Worm (Caenorhabditis elegans) whole organism, midembryonic: Measurements from ENCODE around the gene K02E7.1.

Experiments
- T22C8.4 ChIP-seq: fragments of 200-800 bp; sonication (Bioruptor generic); IDR thresholded peaks from 2 replicates; pipeline ENCODE4 v1.3.6; 2022; ENCODE audit warnings: missing genetic modification characterization, missing compliant biosample characterization
- cog-1 ChIP-seq: sonication (generic microtip); optimal IDR thresholded peaks from 2 replicates; lab custom pipeline; 2016; ENCODE audit warnings: missing genetic modification characterization, missing compliant biosample characterization
- flt-1 ChIP-seq: fragments of 200-800 bp; sonication (Bioruptor generic); IDR thresholded peaks from 2 replicates; pipeline ENCODE4 v1.3.6; 2022; ENCODE audit warnings: missing genetic modification characterization, missing compliant biosample characterization
- klf-2 ChIP-seq: fragments of 200-800 bp; sonication (Bioruptor generic); conservative IDR thresholded peaks from 2 replicates; pipeline ENCODE4 v1.3.6; 2022; ENCODE audit warnings: missing genetic modification reagents, missing genetic modification characterization, missing compliant biosample characterization
- ref-1 ChIP-seq: fragments of 200-800 bp; sonication (Bioruptor generic); conservative IDR thresholded peaks from 2 replicates; pipeline ENCODE4 v1.3.6; 2022; ENCODE audit warnings: missing genetic modification reagents, missing genetic modification characterization, missing compliant biosample characterization
- tab-1 ChIP-seq: fragments of 200-800 bp; sonication (Bioruptor generic); IDR thresholded peaks from 2 replicates; pipeline ENCODE4 v1.3.6; 2022; ENCODE audit warnings: missing genetic modification characterization, missing compliant biosample characterization
- ztf-23 ChIP-seq: fragments of 200-800 bp; sonication (Bioruptor generic); IDR thresholded peaks from 2 replicates; pipeline ENCODE4 v1.3.6; 2022; ENCODE audit warnings: missing genetic modification reagents, missing genetic modification characterization, missing compliant biosample characterization

DNA sequence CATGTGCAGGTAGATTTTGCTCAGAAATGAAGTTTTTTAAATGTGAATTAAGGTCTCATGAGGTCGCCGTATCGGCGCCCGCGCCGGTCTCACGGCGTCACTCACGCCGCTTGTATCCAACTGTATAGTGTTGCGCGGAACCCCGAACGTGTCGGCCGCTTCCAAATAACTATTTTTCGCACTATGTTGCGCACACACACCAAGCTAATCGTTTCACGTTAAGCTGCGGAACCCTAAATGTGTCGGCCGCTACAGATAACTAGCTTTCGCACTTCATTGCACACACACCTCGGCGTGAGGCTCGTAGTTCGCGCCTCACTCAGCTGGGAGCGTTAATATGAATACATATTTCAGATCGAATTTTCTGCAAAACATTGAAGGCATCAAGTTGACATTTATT, 36.0 kb upstream of the K02E7.1 start:
- TF ChIP-seq T22C8.4 (GFP tag; lab: Robert Waterston, UW) = no peak
- TF ChIP-seq flt-1 (GFP tag; lab: Robert Waterston, UW) = no peak
- no peak for TF ChIP-seq tab-1 (GFP tag; lab: Robert Waterston, UW)
- no peak for TF ChIP-seq cog-1 (tag; lab: Kevin White, UChicago)
- no peak for TF ChIP-seq ref-1 (GFP tag; lab: Robert Waterston, UW)
- TF ChIP-seq ztf-23 = no peak
- TF ChIP-seq klf-2 (GFP tag; lab: Robert Waterston, UW) = no peak
